Fruit fly (Drosophila melanogaster) Kc167 (cell line): ENCODE data around the gene retinin.

ENCODE experiments used
- Myc ChIP-seq: fragments of >200 bp; optimal IDR thresholded peaks from 2 replicates; lab custom pipeline; 2017; ENCODE audit warnings: missing external identifiers
- Sin3A ChIP-seq: fragments of >200 bp; optimal IDR thresholded peaks from 2 replicates; lab custom pipeline; 2018; ENCODE audit warnings: missing external identifiers
- h ChIP-seq: fragments of >200 bp; optimal IDR thresholded peaks from 3 replicates; lab custom pipeline; 2018; ENCODE audit warnings: missing external identifiers
- insv ChIP-seq: fragments of >200 bp; optimal IDR thresholded peaks from 3 replicates; lab custom pipeline; 2018; ENCODE audit warnings: missing external identifiers
- psq ChIP-seq: fragments of >200 bp; optimal IDR thresholded peaks from 2 replicates; lab custom pipeline; 2017; ENCODE audit warnings: missing external identifiers
- ttk ChIP-seq: sonication (Bioruptor generic); optimal IDR thresholded peaks from 2 replicates; lab custom pipeline; 2017; ENCODE audit warnings: missing external identifiers

retinin gene

DNA sequence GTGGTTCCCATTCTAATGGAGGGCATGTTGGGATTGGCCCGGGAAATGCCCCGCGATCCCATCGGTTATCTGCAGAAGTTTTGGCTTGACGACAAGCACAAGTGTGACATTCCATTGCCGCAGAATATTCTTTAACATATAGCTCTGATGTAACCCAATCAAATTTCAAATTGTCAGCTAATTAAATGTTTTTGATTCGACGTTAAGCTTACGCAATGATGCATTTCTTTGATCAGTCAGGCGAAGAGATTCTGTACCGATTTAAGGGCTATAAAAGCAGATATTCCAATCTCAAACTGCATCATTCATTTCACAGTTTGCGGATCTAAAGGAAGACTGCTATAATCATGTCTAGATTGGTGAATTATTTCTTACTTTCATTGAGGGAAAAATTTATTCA lies at the start of gene retinin:
Gene retinin (plus strand): TSS at position 301 of the 400 bp plus-strand sequence.
- no peak for TF ChIP-seq Sin3A
- no peak for TF ChIP-seq ttk (lab: Kevin White, UChicago)
- no peak for TF ChIP-seq insv (lab: Kevin White, UChicago)
- no peak for TF ChIP-seq psq (lab: Kevin White, UChicago)
- no peak for TF ChIP-seq Myc (lab: Kevin White, UChicago)
- TF ChIP-seq h (lab: Kevin White, UChicago), result no peak

DNA sequence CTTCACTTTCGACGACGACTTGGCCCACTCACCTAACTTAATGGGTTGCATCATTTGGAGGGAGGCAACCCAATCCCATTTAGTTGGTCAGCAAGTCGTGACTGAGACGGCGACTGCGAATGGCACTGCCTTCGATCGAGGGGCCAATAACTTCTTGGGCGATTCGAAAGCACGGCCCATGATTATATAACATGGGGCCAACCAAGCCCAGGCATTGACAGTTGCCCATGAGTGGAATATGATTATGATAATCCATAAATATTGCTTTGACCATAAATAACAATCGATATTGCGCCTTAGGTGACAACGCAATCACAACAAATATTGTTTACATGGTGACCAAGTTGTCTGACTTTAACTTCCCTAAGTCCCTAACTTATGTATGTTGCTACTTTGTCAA lies 47.9 kb upstream of the retinin start, which contains the start of gene CG13048:
Gene CG13048 (minus strand): TSS at position 101 of the 400 bp plus-strand sequence.
- no peak for TF ChIP-seq ttk (lab: Kevin White, UChicago)
- no peak for TF ChIP-seq insv (lab: Kevin White, UChicago)
- no peak for TF ChIP-seq psq (lab: Kevin White, UChicago)
- no peak for TF ChIP-seq Myc (lab: Kevin White, UChicago)
- no peak for TF ChIP-seq h (lab: Kevin White, UChicago)
- TF ChIP-seq Sin3A, result no peak

DNA sequence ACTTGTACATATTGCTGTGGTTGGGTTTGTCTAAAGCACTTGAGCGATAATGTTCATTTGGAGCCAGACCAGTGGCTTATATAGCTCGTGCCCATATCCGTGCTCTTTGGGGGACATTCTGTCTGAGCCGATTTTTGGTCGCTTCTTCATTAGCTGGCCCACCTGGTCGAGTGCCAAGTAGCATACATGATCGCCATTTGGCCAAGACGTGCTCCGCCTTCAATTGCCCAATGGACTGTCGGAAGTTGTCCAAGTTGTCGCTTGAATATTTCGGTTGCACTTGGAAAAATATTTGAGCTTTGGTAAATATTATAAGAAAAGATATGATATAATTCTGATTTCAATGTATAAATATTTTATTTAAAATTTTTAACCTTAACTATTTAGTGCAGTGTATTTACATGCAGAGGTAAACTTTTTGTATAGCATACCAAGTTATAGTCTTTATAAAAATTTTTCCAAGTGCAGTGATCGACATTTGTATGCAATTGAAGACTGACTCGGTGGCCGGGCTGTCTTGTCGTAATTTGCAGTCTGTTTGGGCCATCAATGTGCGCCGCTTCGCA lies 46.3 kb upstream of the retinin start, which contains the start of gene CG13047:
Gene CG13047 (minus strand): TSS at position 51 of the 566 bp plus-strand sequence.
- TF ChIP-seq psq (lab: Kevin White, UChicago), result no peak
- no peak for TF ChIP-seq h (lab: Kevin White, UChicago)
- no peak for TF ChIP-seq ttk (lab: Kevin White, UChicago)
- TF ChIP-seq Sin3A, result no peak
- TF ChIP-seq Myc (lab: Kevin White, UChicago), result no peak
- TF ChIP-seq insv (lab: Kevin White, UChicago), result no peak

DNA sequence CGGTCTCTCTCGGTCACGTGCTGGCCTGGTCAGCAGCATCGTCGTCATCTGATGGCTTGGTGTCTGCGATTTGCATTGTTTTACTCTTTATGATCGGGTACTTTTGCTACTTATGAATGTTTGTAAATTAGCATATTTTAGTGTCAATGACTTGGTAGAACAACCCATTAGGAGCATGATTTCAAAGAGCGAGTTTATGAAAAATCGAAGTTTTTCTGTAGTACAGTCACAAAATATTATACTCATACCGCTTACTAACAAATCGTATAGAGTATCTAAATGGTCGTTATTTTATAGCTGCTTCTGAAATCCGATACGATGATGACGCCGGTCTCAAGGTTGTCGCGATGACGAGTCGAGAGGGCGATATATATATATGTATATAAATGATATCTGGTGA lies 45.5 kb upstream of the retinin start:
- TF ChIP-seq psq (lab: Kevin White, UChicago) (no peak), Myc (lab: Kevin White, UChicago) (no peak), h (lab: Kevin White, UChicago) (no peak), insv (lab: Kevin White, UChicago) (no peak), ttk (lab: Kevin White, UChicago) (no peak), Sin3A (no peak)

DNA sequence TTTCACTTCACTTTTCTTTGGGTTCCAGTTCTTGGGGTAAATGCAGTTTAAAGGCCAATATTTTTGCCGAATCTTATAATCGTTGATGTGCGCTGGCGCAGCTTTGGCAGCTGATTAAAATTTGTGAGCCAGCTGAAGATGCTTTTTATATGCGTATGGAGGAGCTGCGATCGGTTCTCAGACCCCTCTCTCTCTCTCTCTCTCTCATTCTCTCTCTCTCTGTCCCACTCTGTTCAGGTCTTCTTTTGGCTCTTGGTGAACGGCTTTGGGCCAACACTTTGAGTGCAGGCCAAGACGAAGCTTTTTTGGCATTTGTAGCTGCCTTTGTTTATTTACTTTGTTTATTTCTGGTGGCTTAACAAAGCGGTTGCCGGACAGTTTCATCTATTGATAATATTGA lies 43.4 kb upstream of the retinin start, which contains the start of gene CG13046:
Gene CG13046 (minus strand): TSS at position 101 of the 400 bp plus-strand sequence.
- TF ChIP-seq Sin3A (no peak), ttk (lab: Kevin White, UChicago) (no peak), insv (lab: Kevin White, UChicago) (no peak), psq (lab: Kevin White, UChicago) (no peak), h (lab: Kevin White, UChicago) (no peak), Myc (lab: Kevin White, UChicago) (no peak)

DNA sequence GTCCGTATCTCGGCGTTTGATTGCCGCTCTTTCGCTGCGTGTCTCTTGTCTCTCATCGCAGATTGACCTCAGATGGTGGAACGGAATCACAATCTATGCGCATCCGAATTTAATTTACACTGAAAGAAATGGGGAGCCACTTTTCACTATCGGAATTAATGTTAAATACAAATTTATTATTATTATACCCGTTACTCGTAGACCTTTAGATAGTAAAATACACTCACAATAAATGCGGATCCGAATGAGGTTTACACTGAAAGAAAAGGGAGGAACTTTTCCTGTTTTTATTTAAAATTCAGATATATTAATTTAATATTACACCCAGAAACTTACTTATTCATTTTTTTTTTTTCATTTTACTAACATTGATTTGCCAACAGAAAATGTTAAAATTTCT lies 42.7 kb upstream of the retinin start:
- TF ChIP-seq h (lab: Kevin White, UChicago) (no peak), Sin3A (no peak), Myc (lab: Kevin White, UChicago) (no peak), psq (lab: Kevin White, UChicago) (no peak), insv (lab: Kevin White, UChicago) (no peak), ttk (lab: Kevin White, UChicago) (no peak)

DNA sequence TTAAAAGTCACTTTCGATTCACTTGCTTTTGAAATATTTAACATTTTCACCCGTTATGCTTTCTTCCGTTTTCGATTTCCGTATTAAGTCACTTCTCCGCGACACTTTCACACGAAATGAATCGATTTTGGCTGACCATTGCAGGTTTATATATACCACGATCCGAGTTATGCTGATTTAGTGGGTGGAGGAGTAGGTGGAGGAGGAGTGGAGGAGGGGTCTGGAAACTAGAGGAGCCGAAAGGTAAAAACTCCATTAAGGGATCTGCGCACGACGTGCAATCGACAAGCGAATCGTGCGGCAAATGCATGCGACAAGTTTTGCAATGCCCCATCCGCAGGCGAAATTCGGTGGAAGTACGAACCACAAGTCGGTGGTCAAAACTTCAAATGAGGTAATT lies 40.9 kb upstream of the retinin start, which contains the start of gene CG13045:
Gene CG13045 (minus strand): TSS at position 101 of the 400 bp plus-strand sequence.
- TF ChIP-seq ttk (lab: Kevin White, UChicago), result no peak
- TF ChIP-seq h (lab: Kevin White, UChicago), result no peak
- TF ChIP-seq Myc (lab: Kevin White, UChicago), result no peak
- no peak for TF ChIP-seq psq (lab: Kevin White, UChicago)
- TF ChIP-seq Sin3A, result no peak
- TF ChIP-seq insv (lab: Kevin White, UChicago), result no peak

DNA sequence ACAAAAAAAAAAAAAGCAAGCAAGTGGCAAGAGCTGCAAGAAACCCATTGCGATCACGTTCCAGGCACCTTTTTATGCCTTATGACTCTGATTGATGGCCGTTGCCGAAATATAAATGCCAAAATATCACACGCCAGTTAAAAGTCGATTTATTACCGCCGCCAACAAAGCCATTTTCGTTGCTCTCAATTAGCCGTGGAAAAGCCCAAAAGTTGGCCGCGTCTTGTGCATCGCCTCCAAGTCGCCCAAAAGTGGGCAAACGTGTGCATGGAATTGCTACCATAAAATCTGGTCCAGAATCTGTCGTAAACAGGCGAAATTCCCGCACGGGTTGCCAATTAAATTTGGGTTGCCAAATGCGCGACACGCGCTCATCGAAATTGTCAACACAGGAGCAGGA lies 40.1 kb upstream of the retinin start:
- TF ChIP-seq Myc (lab: Kevin White, UChicago) (no peak), ttk (lab: Kevin White, UChicago) (no peak), psq (lab: Kevin White, UChicago) (no peak), h (lab: Kevin White, UChicago) (no peak), Sin3A (no peak), insv (lab: Kevin White, UChicago) (no peak)

DNA sequence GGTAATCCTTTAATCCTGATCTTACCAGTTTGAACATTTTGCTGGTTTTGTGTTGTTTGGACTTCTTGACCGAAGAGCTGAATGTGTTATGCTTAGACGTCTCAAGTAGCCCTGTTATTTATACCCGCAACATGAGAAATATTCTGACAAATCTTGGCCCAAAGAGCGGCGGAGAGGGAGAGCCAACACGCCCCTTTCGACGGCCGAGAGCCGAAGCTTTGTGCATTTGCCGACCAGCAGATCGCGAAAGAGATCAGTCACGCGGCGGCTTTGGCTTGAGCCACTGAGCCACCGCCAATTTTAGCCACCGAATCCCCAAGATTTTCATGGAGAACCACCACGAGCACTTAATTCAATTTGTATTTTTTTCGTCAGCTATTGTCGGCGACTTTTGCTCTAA lies 36.3 kb upstream of the retinin start, which contains the start of gene CG4962:
Gene CG4962 (minus strand): TSS at position 101 of the 400 bp plus-strand sequence.
- TF ChIP-seq insv (lab: Kevin White, UChicago) (no peak), h (lab: Kevin White, UChicago) (no peak), ttk (lab: Kevin White, UChicago) (no peak)

DNA sequence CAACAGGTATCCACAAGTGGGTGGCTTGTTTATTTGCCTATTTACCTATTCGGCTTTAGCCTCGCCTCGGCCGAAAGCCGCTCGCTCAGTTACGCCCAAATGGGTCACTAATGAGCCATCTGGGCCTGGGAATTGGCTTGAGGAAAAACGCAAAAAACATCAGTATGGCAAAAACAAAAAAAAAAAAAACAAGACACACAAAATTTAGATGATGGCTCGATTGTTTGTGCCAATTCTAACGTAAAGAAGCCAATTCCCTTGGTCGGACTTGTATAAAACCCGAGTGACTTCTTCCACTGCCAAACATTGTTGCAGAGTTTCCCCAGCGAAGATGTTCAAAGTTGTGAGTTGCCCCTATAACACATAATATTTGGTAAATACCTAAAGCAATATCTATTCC lies 30.6 kb upstream of the retinin start, which contains the start of gene CG4982:
Gene CG4982 (plus strand): TSS at position 301 of the 400 bp plus-strand sequence.
- TF ChIP-seq Myc (lab: Kevin White, UChicago), result no peak
- no peak for TF ChIP-seq psq (lab: Kevin White, UChicago)
- TF ChIP-seq insv (lab: Kevin White, UChicago), result no peak
- TF ChIP-seq ttk (lab: Kevin White, UChicago), result no peak
- TF ChIP-seq h (lab: Kevin White, UChicago), result no peak
- no peak for TF ChIP-seq Sin3A

DNA sequence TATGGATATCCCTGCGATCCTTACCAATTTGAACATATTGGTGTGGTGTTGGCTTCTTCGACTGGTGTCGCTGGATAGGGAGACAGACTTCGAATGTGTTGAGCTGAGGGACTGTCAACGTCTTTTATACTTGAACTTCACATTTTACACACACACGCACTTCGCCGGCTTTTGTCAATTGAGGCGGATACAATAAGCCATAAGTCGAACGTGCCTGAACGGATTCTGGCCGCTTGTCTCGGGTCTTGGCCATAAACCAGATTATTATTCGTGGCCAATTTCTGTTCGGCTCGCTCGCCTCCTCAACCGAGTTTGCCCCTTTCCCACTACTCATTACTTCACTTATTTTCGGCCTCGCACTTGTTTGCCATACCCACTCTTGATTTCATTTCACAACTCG lies 28.7 kb upstream of the retinin start, which contains the start of gene CG13044:
Gene CG13044 (minus strand): TSS at position 101 of the 400 bp plus-strand sequence.
- TF ChIP-seq Sin3A (no peak), psq (lab: Kevin White, UChicago) (no peak), ttk (lab: Kevin White, UChicago) (no peak), Myc (lab: Kevin White, UChicago) (no peak), insv (lab: Kevin White, UChicago) (no peak), h (lab: Kevin White, UChicago) (no peak)

DNA sequence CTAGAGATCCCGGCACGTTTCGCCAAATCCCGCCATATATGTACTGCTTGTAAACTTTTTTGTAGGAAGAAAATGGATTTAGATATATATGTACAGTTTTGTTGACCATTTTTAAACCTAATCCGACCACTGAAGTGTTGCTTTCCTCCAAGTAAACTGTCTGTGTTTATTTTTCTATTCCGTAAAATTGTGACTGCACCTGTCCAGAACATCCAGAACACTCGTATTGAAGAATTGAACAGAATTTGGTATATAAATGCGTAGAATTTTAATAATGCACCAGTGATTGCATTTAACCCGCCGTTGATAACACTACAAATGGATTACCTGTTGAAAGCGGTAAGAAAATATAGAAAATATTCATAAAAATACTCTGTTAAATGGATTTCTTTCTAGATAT lies 27.8 kb upstream of the retinin start, which contains the start of gene CG43249:
Gene CG43249 (plus strand): TSS at position 301 of the 400 bp plus-strand sequence.
- TF ChIP-seq Sin3A (no peak), insv (lab: Kevin White, UChicago) (no peak), psq (lab: Kevin White, UChicago) (no peak), h (lab: Kevin White, UChicago) (no peak), Myc (lab: Kevin White, UChicago) (no peak), ttk (lab: Kevin White, UChicago) (no peak)
